Fruit fly (Drosophila melanogaster) whole organism, embryonic: ENCODE data around the gene Pex10.
A peak's percentile ranks its signal among the peaks of the same experiment; 100 is the strongest.

ENCODE experiments used
- Atf-2 ChIP-seq: fragments of 200-800 bp; sonication (Bioruptor generic); optimal IDR thresholded peaks from 2 replicates; lab custom pipeline; 2016; ENCODE audit warnings: missing biosample characterization, missing genetic modification characterization
- Bgb ChIP-seq: fragments of 200-800 bp; sonication (Bioruptor generic); IDR thresholded peaks from 2 replicates; pipeline ENCODE4 v1.3.6; 2022; ENCODE audit warnings: missing biosample characterization, missing genetic modification characterization; ENCODE audit not compliant: partially characterized antibody
- Bteb2 ChIP-seq: fragments of 200-800 bp; sonication (Bioruptor generic); optimal IDR thresholded peaks from 2 replicates; lab custom pipeline; 2016; ENCODE audit warnings: missing biosample characterization, missing genetic modification characterization
- CG10209 ChIP-seq: fragments of 200-800 bp; sonication (Bioruptor generic); optimal IDR thresholded peaks from 3 replicates; lab custom pipeline; 2017; ENCODE audit warnings: missing biosample characterization, mild to moderate bottlenecking, missing genetic modification characterization, missing genetic modification reagents
- CG10321 ChIP-seq: fragments of 200-800 bp; sonication (Bioruptor generic); IDR thresholded peaks from 2 replicates; pipeline ENCODE4 v1.3.6; 2022; ENCODE audit warnings: missing biosample characterization, missing genetic modification characterization
- CG11247 ChIP-seq: fragments of 200-800 bp; sonication (Bioruptor generic); IDR thresholded peaks from 2 replicates; pipeline ENCODE4 v1.3.6; 2022; ENCODE audit warnings: missing biosample characterization, missing genetic modification characterization
- CG11456 ChIP-seq: fragments of 200-800 bp; sonication (Bioruptor generic); IDR thresholded peaks from 3 replicates; pipeline ENCODE4 v1.3.6; 2022; ENCODE audit warnings: missing biosample characterization, missing genetic modification characterization
- CG11723 ChIP-seq: fragments of 200-800 bp; sonication (Bioruptor generic); optimal IDR thresholded peaks from 2 replicates; lab custom pipeline; 2017; ENCODE audit warnings: missing biosample characterization, mild to moderate bottlenecking, missing genetic modification characterization
- CG12299 ChIP-seq: fragments of 200-800 bp; sonication (Bioruptor generic); optimal IDR thresholded peaks from 2 replicates; lab custom pipeline; 2018; ENCODE audit warnings: missing biosample characterization, mild to moderate bottlenecking, missing genetic modification characterization
- CG13424 ChIP-seq: fragments of 200-800 bp; sonication (Bioruptor generic); optimal IDR thresholded peaks from 2 replicates; lab custom pipeline; 2019; ENCODE audit warnings: missing biosample characterization, mild to moderate bottlenecking, missing genetic modification characterization, moderate library complexity
- CG15073 ChIP-seq: fragments of 200-800 bp; sonication (Bioruptor generic); optimal IDR thresholded peaks from 2 replicates; lab custom pipeline; 2016; ENCODE audit warnings: missing biosample characterization, missing genetic modification characterization
- CG17186 ChIP-seq: fragments of 200-800 bp; sonication (Bioruptor generic); optimal IDR thresholded peaks from 3 replicates; lab custom pipeline; 2017; ENCODE audit warnings: missing biosample characterization, missing genetic modification reagents, missing genetic modification characterization
- CG17328 ChIP-seq: fragments of 200-800 bp; sonication (Bioruptor generic); IDR thresholded peaks from 2 replicates; pipeline ENCODE4 v1.3.6; 2022; ENCODE audit warnings: missing biosample characterization, missing genetic modification characterization
- CG1792 ChIP-seq: fragments of 200-800 bp; sonication (Bioruptor generic); optimal IDR thresholded peaks from 2 replicates; lab custom pipeline; 2016; ENCODE audit warnings: missing biosample characterization, missing genetic modification characterization
- CG3065 ChIP-seq: fragments of 200-800 bp; sonication (Bioruptor generic); optimal IDR thresholded peaks from 2 replicates; lab custom pipeline; 2016; ENCODE audit warnings: missing biosample characterization, missing genetic modification characterization
- CG3281 ChIP-seq: fragments of 200-800 bp; sonication (Bioruptor generic); optimal IDR thresholded peaks from 3 replicates; lab custom pipeline; 2017; ENCODE audit warnings: missing biosample characterization, mild to moderate bottlenecking, missing genetic modification characterization
- CG4617 ChIP-seq: fragments of 200-800 bp; sonication (Bioruptor generic); optimal IDR thresholded peaks from 3 replicates; lab custom pipeline; 2016; ENCODE audit warnings: missing biosample characterization, missing genetic modification characterization, borderline replicate concordance
- CG4707 ChIP-seq: fragments of 200-800 bp; sonication (Bioruptor generic); optimal IDR thresholded peaks from 2 replicates; lab custom pipeline; 2018; ENCODE audit warnings: missing biosample characterization, mild to moderate bottlenecking, missing genetic modification characterization, moderate library complexity
- CG6791 ChIP-seq: fragments of 200-800 bp; sonication (Bioruptor generic); IDR thresholded peaks from 3 replicates; pipeline ENCODE4 v1.3.6; 2022; ENCODE audit warnings: missing biosample characterization, missing genetic modification characterization; ENCODE audit not compliant: partially characterized antibody
- CG6854 ChIP-seq: fragments of 200-800 bp; sonication (Bioruptor generic); optimal IDR thresholded peaks from 3 replicates; lab custom pipeline; 2017; ENCODE audit warnings: missing biosample characterization, mild to moderate bottlenecking, missing genetic modification characterization
- CG8388 ChIP-seq: fragments of 200-800 bp; sonication (Bioruptor generic); optimal IDR thresholded peaks from 2 replicates; lab custom pipeline; 2019; ENCODE audit warnings: missing biosample characterization, mild to moderate bottlenecking, missing genetic modification characterization, moderate library complexity
- CG8478 ChIP-seq: fragments of >200 bp; optimal IDR thresholded peaks from 2 replicates; lab custom pipeline; 2018
- CG9609 ChIP-seq: fragments of 200-800 bp; sonication (Bioruptor generic); optimal IDR thresholded peaks from 3 replicates; lab custom pipeline; 2016; ENCODE audit warnings: missing biosample characterization, missing genetic modification characterization
- CHES-1-like ChIP-seq: fragments of 200-800 bp; sonication (Bioruptor generic); optimal IDR thresholded peaks from 2 replicates; lab custom pipeline; 2016; ENCODE audit warnings: missing biosample characterization, missing genetic modification characterization
- Camta ChIP-seq: fragments of 200-800 bp; sonication (Bioruptor generic); optimal IDR thresholded peaks from 2 replicates; lab custom pipeline; 2016; ENCODE audit warnings: missing biosample characterization, missing genetic modification characterization
- Deaf1 ChIP-seq: fragments of 200-800 bp; optimal IDR thresholded peaks from 3 replicates; lab custom pipeline; 2019; ENCODE audit warnings: missing biosample characterization, mild to moderate bottlenecking, missing genetic modification characterization, moderate library complexity
- Dfd ChIP-seq, 2 experiments: fragments of >200 bp; optimal IDR thresholded peaks; 2 replicates each; lab custom pipeline; 2017; ENCODE audit warnings: missing biosample characterization in 2 of 2, missing genetic modification characterization in 2 of 2
- Dip3 ChIP-seq: fragments of 200-800 bp; sonication (Bioruptor generic); optimal IDR thresholded peaks from 3 replicates; lab custom pipeline; 2016; ENCODE audit warnings: missing biosample characterization, missing genetic modification characterization
- Eip74EF ChIP-seq, 2 experiments: fragments of 200-800 bp in 1 of 2; fragments of >200 bp in 1 of 2; sonication (Bioruptor generic) in 1 of 2; optimal IDR thresholded peaks; 2 replicates each; lab custom pipeline; 2017 to 2019; ENCODE audit warnings: missing biosample characterization in 2 of 2, missing genetic modification characterization in 2 of 2, mild to moderate bottlenecking in 1 of 2, moderate library complexity in 1 of 2
- Lhr ChIP-seq: fragments of 200-800 bp; sonication (Bioruptor generic); optimal IDR thresholded peaks from 3 replicates; lab custom pipeline; 2017; ENCODE audit warnings: mild to moderate bottlenecking, missing biosample characterization, missing genetic modification reagents, missing genetic modification characterization
- Rfx ChIP-seq: fragments of 200-800 bp; sonication (Bioruptor generic); IDR thresholded peaks from 2 replicates; pipeline ENCODE4 v1.3.6; 2022; ENCODE audit warnings: missing biosample characterization, missing genetic modification characterization
- bigmax ChIP-seq: fragments of 200-800 bp; sonication (Bioruptor generic); optimal IDR thresholded peaks from 2 replicates; lab custom pipeline; 2018; ENCODE audit warnings: missing biosample characterization, mild to moderate bottlenecking, missing genetic modification characterization
- crc ChIP-seq: fragments of 200-800 bp; sonication (Bioruptor generic); optimal IDR thresholded peaks from 2 replicates; lab custom pipeline; 2016; ENCODE audit warnings: missing biosample characterization, missing genetic modification characterization
- dan ChIP-seq: fragments of 200-800 bp; sonication (Bioruptor generic); IDR thresholded peaks from 2 replicates; pipeline ENCODE4 v1.3.6; 2022; ENCODE audit warnings: missing biosample characterization, missing genetic modification characterization
- en ChIP-seq: fragments of 200-800 bp; sonication (Bioruptor generic); optimal IDR thresholded peaks from 2 replicates; lab custom pipeline; 2016; ENCODE audit warnings: missing biosample characterization, missing genetic modification characterization
- fd96Cb ChIP-seq: fragments of 200-800 bp; sonication (Bioruptor generic); optimal IDR thresholded peaks from 2 replicates; lab custom pipeline; 2018; ENCODE audit warnings: missing biosample characterization, mild to moderate bottlenecking, missing genetic modification characterization, moderate library complexity
- gem ChIP-seq: fragments of 200-800 bp; sonication (Bioruptor generic); optimal IDR thresholded peaks from 2 replicates; lab custom pipeline; 2019; ENCODE audit warnings: missing biosample characterization, mild to moderate bottlenecking, missing genetic modification characterization, moderate library complexity
- gro ChIP-seq: fragments of 200-800 bp; sonication (Bioruptor generic); optimal IDR thresholded peaks from 2 replicates; lab custom pipeline; 2016; ENCODE audit warnings: missing biosample characterization, missing genetic modification characterization
- ken ChIP-seq: fragments of 200-800 bp; sonication (Bioruptor generic); IDR thresholded peaks from 3 replicates; pipeline ENCODE4 v1.3.6; 2022; ENCODE audit warnings: missing biosample characterization, missing genetic modification characterization
- lmd ChIP-seq: fragments of 200-800 bp; sonication (Bioruptor generic); IDR thresholded peaks from 2 replicates; pipeline ENCODE4 v1.3.6; 2022; ENCODE audit warnings: missing biosample characterization, missing genetic modification characterization
- nerfin-2 ChIP-seq: fragments of 200-800 bp; sonication (Bioruptor generic); IDR thresholded peaks from 2 replicates; pipeline ENCODE4 v1.3.6; 2022; ENCODE audit warnings: missing biosample characterization, missing genetic modification characterization; ENCODE audit not compliant: partially characterized antibody
- p53 ChIP-seq: fragments of 200-800 bp; sonication (Bioruptor generic); optimal IDR thresholded peaks from 2 replicates; lab custom pipeline; 2016; ENCODE audit warnings: missing biosample characterization, missing genetic modification characterization
- pnt ChIP-seq: fragments of 200-800 bp; sonication (Bioruptor generic); optimal IDR thresholded peaks from 3 replicates; lab custom pipeline; 2016; ENCODE audit warnings: missing biosample characterization, missing genetic modification characterization
- row ChIP-seq: fragments of 200-800 bp; sonication (Bioruptor generic); IDR thresholded peaks from 3 replicates; pipeline ENCODE4 v1.3.6; 2022; ENCODE audit warnings: missing biosample characterization, missing genetic modification characterization
- schlank ChIP-seq: fragments of 200-800 bp; sonication (Bioruptor generic); optimal IDR thresholded peaks from 2 replicates; lab custom pipeline; 2018; ENCODE audit warnings: missing biosample characterization, mild to moderate bottlenecking, missing genetic modification characterization
- sima ChIP-seq: fragments of 200-800 bp; sonication (Bioruptor generic); optimal IDR thresholded peaks from 2 replicates; lab custom pipeline; 2016; ENCODE audit warnings: missing biosample characterization, missing genetic modification characterization
- twi ChIP-seq: fragments of 200-800 bp; optimal IDR thresholded peaks from 2 replicates; lab custom pipeline; 2019; ENCODE audit warnings: missing biosample characterization, mild to moderate bottlenecking, missing genetic modification characterization, moderate library complexity
- unpg ChIP-seq: fragments of 200-800 bp; sonication (Bioruptor generic); optimal IDR thresholded peaks from 3 replicates; lab custom pipeline; 2018; ENCODE audit warnings: missing biosample characterization, mild to moderate bottlenecking, missing genetic modification characterization, moderate library complexity
- zen ChIP-seq: fragments of 200-800 bp; sonication (Bioruptor generic); optimal IDR thresholded peaks from 3 replicates; lab custom pipeline; 2018; ENCODE audit warnings: missing biosample characterization, mild to moderate bottlenecking, missing genetic modification characterization, moderate library complexity
- zfh1 ChIP-seq: fragments of 200-800 bp; sonication (Bioruptor generic); IDR thresholded peaks from 3 replicates; pipeline ENCODE4 v1.3.6; 2022; ENCODE audit warnings: missing biosample characterization, missing genetic modification characterization

Pex10 gene

DNA sequence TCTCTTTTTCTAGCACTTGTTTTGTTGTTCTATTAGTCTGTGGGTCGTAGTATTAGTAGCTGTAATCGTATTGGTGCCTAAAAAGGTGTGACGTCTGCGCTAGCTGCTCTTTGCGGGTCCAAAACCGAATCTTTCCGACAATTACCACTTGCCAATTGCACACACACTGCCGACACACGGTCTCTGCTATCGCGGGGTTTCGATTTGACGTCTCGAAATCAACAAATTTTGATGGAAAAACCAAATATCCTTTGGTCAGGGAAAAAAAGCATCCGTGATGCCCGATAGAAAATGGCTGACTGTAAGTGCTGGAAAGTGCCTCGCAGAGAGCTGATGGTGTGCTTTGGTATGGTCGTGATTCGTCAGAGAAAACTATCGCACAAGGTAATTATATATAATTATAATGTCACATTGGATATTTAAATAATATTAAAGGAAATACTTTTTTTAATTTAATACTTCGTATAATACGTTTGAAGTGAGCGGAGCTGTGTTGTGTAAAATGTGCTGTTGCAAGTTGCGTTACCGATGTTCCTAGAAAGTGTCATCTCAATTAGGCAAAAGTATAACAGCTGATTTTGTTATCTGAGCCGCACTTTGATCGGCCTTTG lies at the start of gene Pex10, which contains the start of gene CG12099 (continued):
- TF ChIP-seq Rfx, result peak; percentile 96
- TF ChIP-seq schlank (tag; lab: Kevin White, UChicago), result peak; percentile 74
- peak; percentile 45 for TF ChIP-seq CG4707
- TF ChIP-seq fd96Cb (tag; lab: Kevin White, UChicago), result peak; percentile 71
- peak; percentile 48 for TF ChIP-seq Camta (GFP tag; lab: Kevin White, UChicago)
- TF ChIP-seq lmd (GFP tag; lab: Robert Waterston, UW), result peak; percentile 94
- TF ChIP-seq nerfin-2 (GFP tag; lab: Robert Waterston, UW), result peak; percentile 80
- no peak for TF ChIP-seq bigmax (GFP tag; lab: Kevin White, UChicago)
- peak; percentile 93 for TF ChIP-seq CG11456 (GFP tag; lab: Robert Waterston, UW)
- peak; percentile 77 for TF ChIP-seq dan (GFP tag; lab: Robert Waterston, UW)
- TF ChIP-seq twi, result peak; percentile 83
- peak; percentile 89 for TF ChIP-seq zen (tag; lab: Kevin White, UChicago)
- peak; percentile 31 for TF ChIP-seq CG6854 (GFP tag; lab: Kevin White, UChicago)
- no peak for TF ChIP-seq crc (GFP tag; lab: Kevin White, UChicago)
- TF ChIP-seq CG12299 (tag; lab: Kevin White, UChicago), result peak; percentile 80
- peak; percentile 53 for TF ChIP-seq gro (GFP tag; lab: Kevin White, UChicago)
- TF ChIP-seq p53 (GFP tag; lab: Kevin White, UChicago), result peak; percentile 36
- TF ChIP-seq Bteb2, result peak; percentile 66
- peak; percentile 86 for TF ChIP-seq CG17186 (GFP tag; lab: Kevin White, UChicago)
- TF ChIP-seq CG1792 (GFP tag; lab: Kevin White, UChicago), result peak; percentile 6
- peak; percentile 89 for TF ChIP-seq Bgb (GFP tag; lab: Robert Waterston, UW)
- TF ChIP-seq CG15073 (GFP tag; lab: Kevin White, UChicago), result peak; percentile 48
- TF ChIP-seq CG6791 (GFP tag; lab: Robert Waterston, UW), result peak; percentile 86
- TF ChIP-seq Deaf1 (tag; lab: Kevin White, UChicago), result no peak
- peak; percentile 93 for TF ChIP-seq ken (GFP tag; lab: Robert Waterston, UW)
- peak; percentile 74 for TF ChIP-seq CG3065 (GFP tag; lab: Kevin White, UChicago)
- peak; percentile 93 for TF ChIP-seq gem
- TF ChIP-seq CG13424 (tag; lab: Kevin White, UChicago), result peak; percentile 92
- TF ChIP-seq sima, result no peak
- TF ChIP-seq Lhr (GFP tag; lab: Kevin White, UChicago), result peak; percentile 66
- peak; percentile 65 for TF ChIP-seq pnt (GFP tag; lab: Kevin White, UChicago)
- TF ChIP-seq CG9609 (GFP tag; lab: Kevin White, UChicago), result peak; percentile 58
- peak; percentile 88 for TF ChIP-seq zfh1
- TF ChIP-seq CG8388 (GFP tag; lab: Kevin White, UChicago), result peak; percentile 85
- 0 out of 2 replicates have a peak, but pooled peaks have one; percentile 48 for TF ChIP-seq CG10321
- TF ChIP-seq Eip74EF (GFP tag; optimal IDR thresholded peaks at IDR 0.05; lab: Kevin White, UChicago), result no peak
- peak; percentile 73 for TF ChIP-seq Dip3 (GFP tag; lab: Kevin White, UChicago)
- peak; percentile 86 for TF ChIP-seq CG4617 (GFP tag; lab: Kevin White, UChicago)
- peak; percentile 69 for TF ChIP-seq CHES-1-like (GFP tag; lab: Kevin White, UChicago)
- TF ChIP-seq unpg (GFP tag; lab: Kevin White, UChicago), result peak; percentile 86
- no peak for TF ChIP-seq CG8478
- peak; percentile 87 for TF ChIP-seq CG10209
- TF ChIP-seq en, result no peak
- peak; percentile 98 for TF ChIP-seq row (GFP tag; lab: Robert Waterston, UW)
- TF ChIP-seq CG17328 (GFP tag; lab: Robert Waterston, UW), result peak; percentile 86
- no peak for TF ChIP-seq Atf-2 (GFP tag; lab: Kevin White, UChicago)
- TF ChIP-seq CG11723 (GFP tag; lab: Kevin White, UChicago), result peak; percentile 66
- TF ChIP-seq Dfd (GFP tag; optimal IDR thresholded peaks at IDR 0.05; lab: Kevin White, UChicago), result no peak
- peak; percentile 85 for TF ChIP-seq CG3281 (GFP tag; lab: Kevin White, UChicago)
- peak; percentile 91 for TF ChIP-seq CG11247 (GFP tag; lab: Robert Waterston, UW)
